Fruit fly (Drosophila melanogaster) whole organism, embryonic: ENCODE measurements around the gene hbt.

Experiments
- CG10209 ChIP-seq: fragments of 200-800 bp; sonication (Bioruptor generic); optimal IDR thresholded peaks from 3 replicates; lab custom pipeline; 2017; ENCODE audit warnings: missing biosample characterization, mild to moderate bottlenecking, missing genetic modification characterization, missing genetic modification reagents
- CG12155 ChIP-seq: fragments of 200-800 bp; sonication (Bioruptor generic); optimal IDR thresholded peaks from 3 replicates; lab custom pipeline; 2016; ENCODE audit warnings: missing biosample characterization, missing genetic modification characterization
- CG12391 ChIP-seq: fragments of 200-800 bp; sonication (Bioruptor generic); optimal IDR thresholded peaks from 3 replicates; lab custom pipeline; 2018; ENCODE audit warnings: missing biosample characterization, mild to moderate bottlenecking, missing genetic modification characterization, moderate library complexity
- CG12769 ChIP-seq: fragments of 200-800 bp; sonication (Bioruptor generic); optimal IDR thresholded peaks from 2 replicates; lab custom pipeline; 2019; ENCODE audit warnings: missing biosample characterization, mild to moderate bottlenecking, missing genetic modification characterization, moderate library complexity
- CG13624 ChIP-seq: fragments of 200-800 bp; sonication (Bioruptor generic); optimal IDR thresholded peaks from 2 replicates; lab custom pipeline; 2016; ENCODE audit warnings: missing biosample characterization, missing genetic modification characterization
- CG15073 ChIP-seq: fragments of 200-800 bp; sonication (Bioruptor generic); optimal IDR thresholded peaks from 2 replicates; lab custom pipeline; 2016; ENCODE audit warnings: missing biosample characterization, missing genetic modification characterization
- CG15269 ChIP-seq: fragments of 200-800 bp; sonication (Bioruptor generic); optimal IDR thresholded peaks from 2 replicates; lab custom pipeline; 2018; ENCODE audit warnings: missing biosample characterization, mild to moderate bottlenecking, missing genetic modification characterization, moderate library complexity
- CG1529 ChIP-seq: fragments of 200-800 bp; sonication (Bioruptor generic); optimal IDR thresholded peaks from 3 replicates; lab custom pipeline; 2018; ENCODE audit warnings: missing biosample characterization, missing genetic modification characterization
- CG1647 ChIP-seq: fragments of 200-800 bp; sonication (Bioruptor generic); optimal IDR thresholded peaks from 3 replicates; lab custom pipeline; 2016; ENCODE audit warnings: missing biosample characterization, missing genetic modification characterization
- CG17186 ChIP-seq: fragments of 200-800 bp; sonication (Bioruptor generic); optimal IDR thresholded peaks from 3 replicates; lab custom pipeline; 2017; ENCODE audit warnings: missing biosample characterization, missing genetic modification reagents, missing genetic modification characterization
- CG17385 ChIP-seq: fragments of 200-800 bp; sonication (Bioruptor generic); optimal IDR thresholded peaks from 3 replicates; lab custom pipeline; 2018; ENCODE audit warnings: missing biosample characterization, mild to moderate bottlenecking, missing genetic modification characterization
- CG1832 ChIP-seq: fragments of 200-800 bp; sonication (Bioruptor generic); optimal IDR thresholded peaks from 2 replicates; lab custom pipeline; 2017; ENCODE audit warnings: missing biosample characterization, mild to moderate bottlenecking, missing genetic modification characterization, inconsistent platforms
- CG2129 ChIP-seq: fragments of 200-800 bp; sonication (Bioruptor generic); IDR thresholded peaks from 2 replicates; pipeline ENCODE4 v1.3.6; 2022; ENCODE audit warnings: missing biosample characterization, missing genetic modification characterization; ENCODE audit not compliant: partially characterized antibody
- CG2202 ChIP-seq: fragments of 200-800 bp; sonication (Bioruptor generic); optimal IDR thresholded peaks from 2 replicates; lab custom pipeline; 2018; ENCODE audit warnings: missing biosample characterization, mild to moderate bottlenecking, missing genetic modification characterization
- CG2889 ChIP-seq: fragments of 200-800 bp; sonication (Bioruptor generic); IDR thresholded peaks from 3 replicates; pipeline ENCODE4 v1.3.6; 2022; ENCODE audit warnings: missing biosample characterization, missing genetic modification characterization
- CG31365 ChIP-seq: fragments of 200-800 bp; sonication (Bioruptor generic); optimal IDR thresholded peaks from 2 replicates; lab custom pipeline; 2018; ENCODE audit warnings: missing biosample characterization, mild to moderate bottlenecking, missing genetic modification characterization
- CG42726 ChIP-seq: fragments of 200-800 bp; sonication (Bioruptor generic); IDR thresholded peaks from 2 replicates; pipeline ENCODE4 v1.3.6; 2022; ENCODE audit warnings: missing biosample characterization, missing genetic modification characterization; ENCODE audit not compliant: partially characterized antibody
- CG4424 ChIP-seq: fragments of 200-800 bp; sonication (Bioruptor generic); optimal IDR thresholded peaks from 3 replicates; lab custom pipeline; 2016; ENCODE audit warnings: missing biosample characterization, missing genetic modification characterization
- CG8089 ChIP-seq: fragments of 200-800 bp; sonication (Bioruptor generic); optimal IDR thresholded peaks from 3 replicates; lab custom pipeline; 2016; ENCODE audit warnings: missing biosample characterization, missing genetic modification characterization
- Dref ChIP-seq: fragments of 200-800 bp; sonication (Bioruptor generic); IDR thresholded peaks from 2 replicates; pipeline ENCODE4 v1.3.6; 2022; ENCODE audit warnings: missing biosample characterization, missing genetic modification characterization
- HLH4C ChIP-seq: fragments of 200-800 bp; sonication (Bioruptor generic); IDR thresholded peaks from 3 replicates; pipeline ENCODE4 v1.3.6; 2022; ENCODE audit warnings: missing biosample characterization, missing genetic modification characterization; ENCODE audit not compliant: partially characterized antibody
- HLHmδ ChIP-seq: fragments of 200-800 bp; sonication (Bioruptor generic); optimal IDR thresholded peaks from 2 replicates; lab custom pipeline; 2018; ENCODE audit warnings: missing biosample characterization, mild to moderate bottlenecking, missing genetic modification characterization, moderate library complexity
- Hand ChIP-seq: fragments of 200-800 bp; sonication (Bioruptor generic); optimal IDR thresholded peaks from 2 replicates; lab custom pipeline; 2017; ENCODE audit warnings: mild to moderate bottlenecking, missing biosample characterization, missing genetic modification reagents, missing genetic modification characterization
- Lpt ChIP-seq: fragments of >200 bp; optimal IDR thresholded peaks from 2 replicates; lab custom pipeline; 2018; ENCODE audit warnings: missing biosample characterization, missing genetic modification characterization
- Mad ChIP-seq: fragments of 200-800 bp; sonication (Bioruptor generic); optimal IDR thresholded peaks from 2 replicates; lab custom pipeline; 2016; ENCODE audit warnings: missing biosample characterization, missing genetic modification characterization
- Rfx ChIP-seq: fragments of 200-800 bp; sonication (Bioruptor generic); IDR thresholded peaks from 2 replicates; pipeline ENCODE4 v1.3.6; 2022; ENCODE audit warnings: missing biosample characterization, missing genetic modification characterization
- ac ChIP-seq: fragments of 200-800 bp; sonication (Bioruptor generic); optimal IDR thresholded peaks from 3 replicates; lab custom pipeline; 2017; ENCODE audit warnings: missing biosample characterization, mild to moderate bottlenecking, missing genetic modification characterization
- caup ChIP-seq: fragments of 200-800 bp; sonication (Bioruptor generic); optimal IDR thresholded peaks from 3 replicates; lab custom pipeline; 2017; ENCODE audit warnings: missing biosample characterization, mild to moderate bottlenecking, missing genetic modification characterization, moderate library complexity; ENCODE audit not compliant: severe bottlenecking
- chm ChIP-seq: fragments of 200-800 bp; sonication (Bioruptor generic); IDR thresholded peaks from 2 replicates; pipeline ENCODE4 v1.3.6; 2022; ENCODE audit warnings: missing biosample characterization, missing genetic modification characterization
- croc ChIP-seq: fragments of 200-800 bp; sonication (Bioruptor generic); conservative IDR thresholded peaks from 3 replicates; pipeline ENCODE4 v1.3.6; 2022; ENCODE audit warnings: missing biosample characterization, missing genetic modification characterization
- da ChIP-seq: fragments of 200-800 bp; sonication (Bioruptor generic); optimal IDR thresholded peaks from 2 replicates; lab custom pipeline; 2016; ENCODE audit warnings: missing biosample characterization, missing genetic modification characterization
- dimm ChIP-seq: fragments of 200-800 bp; sonication (Bioruptor generic); IDR thresholded peaks from 2 replicates; pipeline ENCODE4 v1.3.6; 2022; ENCODE audit warnings: missing biosample characterization, missing genetic modification characterization
- fru ChIP-seq: fragments of >200 bp; optimal IDR thresholded peaks from 2 replicates; lab custom pipeline; 2017
- ftz-f1 ChIP-seq: fragments of 200-800 bp; sonication (Bioruptor generic); optimal IDR thresholded peaks from 2 replicates; lab custom pipeline; 2016; ENCODE audit warnings: missing biosample characterization, missing genetic modification characterization
- grn ChIP-seq: fragments of 200-800 bp; sonication (Bioruptor generic); optimal IDR thresholded peaks from 3 replicates; lab custom pipeline; 2017; ENCODE audit warnings: missing biosample characterization, missing genetic modification characterization
- ind ChIP-seq: fragments of 200-800 bp; sonication (Bioruptor generic); optimal IDR thresholded peaks from 3 replicates; lab custom pipeline; 2016; ENCODE audit warnings: missing biosample characterization, missing genetic modification characterization
- jing ChIP-seq: fragments of 200-800 bp; sonication (Bioruptor generic); optimal IDR thresholded peaks from 2 replicates; lab custom pipeline; 2018; ENCODE audit warnings: missing biosample characterization, mild to moderate bottlenecking, missing genetic modification characterization
- lab ChIP-seq: fragments of 200-800 bp; sonication (Bioruptor generic); optimal IDR thresholded peaks from 3 replicates; lab custom pipeline; 2017; ENCODE audit warnings: missing biosample characterization, missing genetic modification characterization, mild to moderate bottlenecking, moderate library complexity, missing genetic modification reagents
- mld ChIP-seq: fragments of 200-800 bp; sonication (Bioruptor generic); IDR thresholded peaks from 3 replicates; pipeline ENCODE4 v1.3.6; 2022; ENCODE audit warnings: missing biosample characterization, missing genetic modification characterization; ENCODE audit not compliant: partially characterized antibody
- nau ChIP-seq: fragments of 200-800 bp; sonication (Bioruptor generic); optimal IDR thresholded peaks from 3 replicates; lab custom pipeline; 2017; ENCODE audit warnings: missing biosample characterization, mild to moderate bottlenecking, missing genetic modification characterization, missing genetic modification reagents
- pfk ChIP-seq: fragments of 200-800 bp; sonication (Bioruptor generic); optimal IDR thresholded peaks from 2 replicates; lab custom pipeline; 2018; ENCODE audit warnings: missing biosample characterization, mild to moderate bottlenecking, missing genetic modification characterization, moderate library complexity
- scrt ChIP-seq: fragments of 200-800 bp; sonication (Bioruptor generic); optimal IDR thresholded peaks from 2 replicates; lab custom pipeline; 2018; ENCODE audit warnings: missing biosample characterization, mild to moderate bottlenecking, missing genetic modification characterization, moderate library complexity
- sim ChIP-seq: fragments of 200-800 bp; sonication (Bioruptor generic); IDR thresholded peaks from 2 replicates; pipeline ENCODE4 v1.3.6; 2022; ENCODE audit warnings: missing biosample characterization, missing genetic modification characterization
- slou ChIP-seq: fragments of 200-800 bp; sonication (Bioruptor generic); optimal IDR thresholded peaks from 3 replicates; lab custom pipeline; 2016; ENCODE audit warnings: missing biosample characterization, missing genetic modification characterization
- slp2 ChIP-seq: fragments of 200-800 bp; sonication (Bioruptor generic); optimal IDR thresholded peaks from 2 replicates; lab custom pipeline; 2016; ENCODE audit warnings: missing biosample characterization, missing genetic modification characterization
- sr ChIP-seq: fragments of 200-800 bp; sonication (Bioruptor generic); IDR thresholded peaks from 3 replicates; pipeline ENCODE4 v1.3.6; 2022; ENCODE audit warnings: missing biosample characterization, missing genetic modification characterization
- stc ChIP-seq: fragments of 200-800 bp; sonication (Bioruptor generic); IDR thresholded peaks from 2 replicates; pipeline ENCODE4 v1.3.6; 2022; ENCODE audit warnings: missing biosample characterization, missing genetic modification characterization
- tll ChIP-seq, 2 experiments: fragments of 200-800 bp in 1 of 2; fragments of >200 bp in 1 of 2; sonication (Bioruptor generic) in 1 of 2; optimal IDR thresholded peaks; 2 replicates each; lab custom pipeline; 2017 to 2019; ENCODE audit warnings: missing biosample characterization in 2 of 2, missing genetic modification characterization in 2 of 2, mild to moderate bottlenecking in 1 of 2, moderate library complexity in 1 of 2
- unc-4 ChIP-seq: fragments of 200-800 bp; sonication (Bioruptor generic); IDR thresholded peaks from 2 replicates; pipeline ENCODE4 v1.3.6; 2022; ENCODE audit warnings: missing biosample characterization, missing genetic modification characterization; ENCODE audit not compliant: partially characterized antibody
- unpg ChIP-seq: fragments of 200-800 bp; sonication (Bioruptor generic); optimal IDR thresholded peaks from 3 replicates; lab custom pipeline; 2018; ENCODE audit warnings: missing biosample characterization, mild to moderate bottlenecking, missing genetic modification characterization, moderate library complexity
- z ChIP-seq: fragments of 200-800 bp; sonication (Bioruptor generic); IDR thresholded peaks from 3 replicates; pipeline ENCODE4 v1.3.6; 2022; ENCODE audit warnings: missing biosample characterization, missing genetic modification characterization

Gene hbt

dm6 chr2L:13370762-13371161 lies 39.8 kb upstream of the hbt start, which contains the start of gene ND-B22 (continued):
- no peak for TF ChIP-seq dimm (GFP tag; lab: Robert Waterston, UW)
- no peak for TF ChIP-seq CG8089 (GFP tag; lab: Kevin White, UChicago)
- TF ChIP-seq lab (GFP tag; lab: Kevin White, UChicago), result peak; percentile 57
- TF ChIP-seq ac (GFP tag; lab: Kevin White, UChicago), result no peak
- TF ChIP-seq jing (GFP tag; lab: Kevin White, UChicago), result no peak
- peak; percentile 17 for TF ChIP-seq CG13624
- TF ChIP-seq unpg, result peak; percentile 19
- peak; percentile 49 for TF ChIP-seq CG17385 (GFP tag; lab: Kevin White, UChicago)
- TF ChIP-seq da (GFP tag; lab: Kevin White, UChicago), result no peak
- peak; percentile 32 for TF ChIP-seq nau
- peak; percentile 54 for TF ChIP-seq CG1647 (GFP tag; lab: Kevin White, UChicago)
- no peak for TF ChIP-seq mld (GFP tag; lab: Robert Waterston, UW)
- TF ChIP-seq Hand (GFP tag; lab: Kevin White, UChicago), result no peak
- no peak for TF ChIP-seq Mad (GFP tag; lab: Kevin White, UChicago)
- TF ChIP-seq Lpt, result no peak
- 0 out of 2 replicates have a peak, but pooled peaks have one; percentile 24 for TF ChIP-seq Dref
- TF ChIP-seq slou, result peak; percentile 4
- TF ChIP-seq CG12155 (GFP tag; lab: Kevin White, UChicago), result peak; percentile 51
- TF ChIP-seq stc (GFP tag; lab: Robert Waterston, UW), result no peak
- TF ChIP-seq CG2889 (GFP tag; lab: Robert Waterston, UW), result no peak
- TF ChIP-seq scrt, result peak; percentile 24
- no peak for TF ChIP-seq CG31365 (tag; lab: Kevin White, UChicago)
- TF ChIP-seq caup (GFP tag; lab: Kevin White, UChicago), result peak; percentile 69

DNA sequence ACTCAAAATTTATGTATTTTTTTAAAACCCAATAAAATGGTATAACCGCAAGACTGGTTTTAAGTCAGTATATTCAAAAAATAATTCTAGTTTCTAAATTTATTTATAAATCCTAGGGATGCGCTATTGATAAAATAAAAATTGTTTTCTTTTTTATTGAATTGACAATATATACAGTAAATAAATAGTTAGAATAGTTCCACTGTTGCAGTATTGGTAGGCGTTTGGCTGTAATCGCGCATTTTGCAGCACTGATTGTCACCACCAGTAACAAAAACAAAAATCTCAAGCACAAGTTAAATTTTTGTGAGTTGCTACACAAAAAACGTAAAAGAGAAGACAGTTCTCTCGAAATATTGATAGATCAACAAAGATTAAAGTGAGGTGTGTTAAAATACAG lies 38.0 kb upstream of the hbt start, which contains the start of gene CG31855:
Gene CG31855 (plus strand): TSS at position 265 of the 400 bp plus-strand sequence.
- TF ChIP-seq CG17186, result peak; percentile 13
- TF ChIP-seq ftz-f1 (GFP tag; lab: Kevin White, UChicago), result no peak
- TF ChIP-seq CG42726, result no peak
- TF ChIP-seq CG15073 (GFP tag; lab: Kevin White, UChicago), result peak; percentile 6
- TF ChIP-seq CG12769 (tag; lab: Kevin White, UChicago), result no peak
- peak; percentile 53 for TF ChIP-seq croc (GFP tag; lab: Robert Waterston, UW)
- no peak for TF ChIP-seq sim (GFP tag; lab: Robert Waterston, UW)
- TF ChIP-seq CG2129 (GFP tag; lab: Robert Waterston, UW), result no peak
- TF ChIP-seq Rfx (GFP tag; lab: Robert Waterston, UW), result peak; percentile 95
- TF ChIP-seq chm (GFP tag; lab: Robert Waterston, UW), result peak; percentile 83
- TF ChIP-seq HLH4C (GFP tag; lab: Robert Waterston, UW), result no peak
- peak; percentile 85 for TF ChIP-seq CG15269 (tag; lab: Kevin White, UChicago)
- peak; percentile 56 for TF ChIP-seq CG1529 (GFP tag; lab: Kevin White, UChicago)
- peak; percentile 59 for TF ChIP-seq pfk (GFP tag; lab: Kevin White, UChicago)
- TF ChIP-seq slp2 (GFP tag; lab: Kevin White, UChicago), result peak; percentile 39
- TF ChIP-seq tll (GFP tag; optimal IDR thresholded peaks at IDR 0.05; lab: Kevin White, UChicago), result no peak
- TF ChIP-seq CG1832, result no peak
- TF ChIP-seq grn (GFP tag; lab: Kevin White, UChicago), result no peak
- no peak for TF ChIP-seq HLHmδ (GFP tag; lab: Kevin White, UChicago)
- TF ChIP-seq jing (GFP tag; lab: Kevin White, UChicago), result no peak
- peak; percentile 88 for TF ChIP-seq CG12391 (tag; lab: Kevin White, UChicago)
- TF ChIP-seq ind, result peak; percentile 87
- peak; percentile 76 for TF ChIP-seq CG10209 (GFP tag; lab: Kevin White, UChicago)
- peak; percentile 48; the same call in 2 of the 3 replicates for TF ChIP-seq sr
- no peak for TF ChIP-seq z (GFP tag; lab: Robert Waterston, UW)
- no peak for TF ChIP-seq fru (lab: Kevin White, UChicago)
- no peak for TF ChIP-seq unc-4 (GFP tag; lab: Robert Waterston, UW)
- peak; percentile 86 for TF ChIP-seq CG4424 (GFP tag; lab: Kevin White, UChicago)
- TF ChIP-seq CG2202 (tag; lab: Kevin White, UChicago), result peak; percentile 53
